Worm (Caenorhabditis elegans): Measurements from ENCODE around the gene ceh-40.

The ceh-40 gene

DNA sequence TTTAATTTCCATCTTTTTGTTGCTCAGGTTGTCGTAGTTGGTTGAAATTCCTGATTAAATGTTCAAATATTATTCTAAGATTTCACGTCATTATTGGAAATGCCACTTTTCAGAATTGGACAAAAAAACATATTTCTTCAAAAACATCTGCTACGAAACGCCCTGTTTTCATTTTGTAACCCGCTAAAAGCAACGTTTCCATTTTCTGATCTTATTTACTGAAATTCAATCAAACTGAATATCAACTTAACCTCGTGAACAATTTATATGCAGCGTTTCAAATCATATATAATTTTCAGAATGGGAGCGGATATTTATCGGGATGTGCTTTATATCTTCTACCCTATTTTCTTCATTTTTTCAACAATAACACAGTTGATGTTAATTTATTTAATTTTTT lies 2.9 kb upstream of the ceh-40 start, which contains the start of gene srd-40:
TSS of gene srd-40 (plus strand) at position 301 of the 400 bp plus-strand sequence.
- no peak for TF ChIP-seq egl-27 (tag; optimal IDR thresholded peaks at IDR 0.05)
- no peak for TF ChIP-seq R02D3.7 (tag; optimal IDR thresholded peaks at IDR 0.05)
- TF ChIP-seq pha-4 (tag; optimal IDR thresholded peaks at IDR 0.05), result no peak
- TF ChIP-seq tbx-2 (tag; optimal IDR thresholded peaks at IDR 0.05), result no peak
- TF ChIP-seq nhr-76 (tag; optimal IDR thresholded peaks at IDR 0.05), result no peak
- no peak for TF ChIP-seq eor-1 (tag; optimal IDR thresholded peaks at IDR 0.05)
- no peak for TF ChIP-seq elt-2 (tag; optimal IDR thresholded peaks at IDR 0.05)
- no peak for TF ChIP-seq ZK546.5 (tag; optimal IDR thresholded peaks at IDR 0.05)
- no peak for TF ChIP-seq lin-15B (tag; optimal IDR thresholded peaks at IDR 0.05)
- no peak for TF ChIP-seq fos-1 (tag; optimal IDR thresholded peaks at IDR 0.05)
- no peak for TF ChIP-seq ceh-16 (tag; optimal IDR thresholded peaks at IDR 0.05)
- no peak for TF ChIP-seq nhr-67 (tag; optimal IDR thresholded peaks at IDR 0.05)
- no peak for TF ChIP-seq jun-1 (tag; optimal IDR thresholded peaks at IDR 0.05)
- TF ChIP-seq zag-1 (tag; optimal IDR thresholded peaks at IDR 0.05), result no peak
- no peak for TF ChIP-seq nhr-28 (tag; optimal IDR thresholded peaks at IDR 0.05)
- TF ChIP-seq nhr-77 (tag; optimal IDR thresholded peaks at IDR 0.05), result no peak
- TF ChIP-seq nfya-1 (tag; optimal IDR thresholded peaks at IDR 0.05; ENCODE audit: insufficient read depth), result no peak
- TF ChIP-seq egl-5 (tag; optimal IDR thresholded peaks at IDR 0.05), result no peak

ce11 chrX:12321357-12321756 lies 780 bp upstream of the ceh-40 start, which contains the start of gene F17A2.13:
TSS of gene F17A2.13 (plus strand) at chrX:12321657.
- no peak for TF ChIP-seq ama-1 (optimal IDR thresholded peaks at IDR 0.05)
- no peak for TF ChIP-seq eor-1 (tag; optimal IDR thresholded peaks at IDR 0.05)
- TF ChIP-seq pha-4 (tag; optimal IDR thresholded peaks at IDR 0.05), result no peak
- TF ChIP-seq elt-3 (tag; optimal IDR thresholded peaks at IDR 0.05), result no peak
- no peak for TF ChIP-seq mml-1 (tag; optimal IDR thresholded peaks at IDR 0.05)
- no peak for TF ChIP-seq ceh-9 (tag; optimal IDR thresholded peaks at IDR 0.05)
- TF ChIP-seq ceh-16 (tag; optimal IDR thresholded peaks at IDR 0.05), result no peak
- no peak for TF ChIP-seq ztf-11 (tag; optimal IDR thresholded peaks at IDR 0.05)
- TF ChIP-seq nhr-12 (tag; optimal IDR thresholded peaks at IDR 0.05), result no peak
- TF ChIP-seq aly-2 (tag; optimal IDR thresholded peaks at IDR 0.05), result no peak
- no peak for TF ChIP-seq skn-1 (tag; optimal IDR thresholded peaks at IDR 0.05)
- no peak for TF ChIP-seq ceh-28 (tag; optimal IDR thresholded peaks at IDR 0.05)
- TF ChIP-seq mdl-1 (tag; optimal IDR thresholded peaks at IDR 0.05), result no peak
- no peak for TF ChIP-seq nhr-23 (tag; optimal IDR thresholded peaks at IDR 0.05)
- TF ChIP-seq unc-39 (tag; optimal IDR thresholded peaks at IDR 0.05), result no peak

DNA sequence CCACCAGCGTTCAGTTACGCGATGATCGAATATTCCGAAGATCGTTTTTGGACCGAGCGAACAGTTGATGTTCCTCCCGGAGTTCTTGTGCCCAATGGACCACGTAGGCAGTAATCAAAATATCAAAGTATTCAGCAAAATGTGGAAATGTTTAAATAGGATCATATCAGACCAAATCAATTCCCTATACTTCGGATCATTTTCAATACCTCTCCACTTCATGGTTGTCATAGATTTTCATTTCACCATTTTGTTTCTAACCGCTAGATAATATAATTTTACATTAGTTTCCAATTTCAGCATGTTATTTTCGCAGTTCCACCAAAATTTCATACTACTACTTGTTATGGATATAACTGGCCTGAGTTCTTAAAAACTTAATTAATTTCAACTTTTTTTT lies 3.0 kb downstream of the ceh-40 start:
- no peak for TF ChIP-seq fkh-2 (tag; optimal IDR thresholded peaks at IDR 0.05)
- TF ChIP-seq R02D3.7 (tag; optimal IDR thresholded peaks at IDR 0.05), result no peak
- no peak for TF ChIP-seq elt-3 (tag; optimal IDR thresholded peaks at IDR 0.05)
- no peak for TF ChIP-seq nhr-25 (tag; optimal IDR thresholded peaks at IDR 0.05)
- TF ChIP-seq daf-12 (tag; optimal IDR thresholded peaks at IDR 0.05), result no peak
- no peak for TF ChIP-seq nhr-77 (tag; optimal IDR thresholded peaks at IDR 0.05)
- TF ChIP-seq nhr-43 (tag; optimal IDR thresholded peaks at IDR 0.05; ENCODE audit: poor library complexity, severe bottlenecking), result no peak
- no peak for TF ChIP-seq nhr-11 (tag; optimal IDR thresholded peaks at IDR 0.05)
- no peak for TF ChIP-seq unc-62 (GFP tag; optimal IDR thresholded peaks at IDR 0.05)
- no peak for TF ChIP-seq lin-15B (tag; optimal IDR thresholded peaks at IDR 0.05)
- no peak for TF ChIP-seq ZK546.5 (tag; optimal IDR thresholded peaks at IDR 0.05)
- TF ChIP-seq tbx-2 (tag; optimal IDR thresholded peaks at IDR 0.05), result no peak
- no peak for TF ChIP-seq egl-5 (tag; optimal IDR thresholded peaks at IDR 0.05)
- no peak for TF ChIP-seq lin-39 (tag; optimal IDR thresholded peaks at IDR 0.05)
- TF ChIP-seq pqm-1 (tag; optimal IDR thresholded peaks at IDR 0.05), result no peak
- no peak for TF ChIP-seq ztf-4 (tag; optimal IDR thresholded peaks at IDR 0.05)

- no peak for TF ChIP-seq elt-2 (tag; optimal IDR thresholded peaks at IDR 0.05)
- TF ChIP-seq nhr-43 (tag; optimal IDR thresholded peaks at IDR 0.05; ENCODE audit: poor library complexity, severe bottlenecking), result no peak
- TF ChIP-seq eor-1 (tag; optimal IDR thresholded peaks at IDR 0.05), result no peak
- TF ChIP-seq nhr-11 (tag; optimal IDR thresholded peaks at IDR 0.05), result no peak
- TF ChIP-seq lin-39 (tag; optimal IDR thresholded peaks at IDR 0.05), result no peak
- no peak for TF ChIP-seq nhr-76 (tag; optimal IDR thresholded peaks at IDR 0.05)
- no peak for TF ChIP-seq ztf-11 (tag; optimal IDR thresholded peaks at IDR 0.05)
- TF ChIP-seq tbx-2 (tag; optimal IDR thresholded peaks at IDR 0.05), result no peak
- TF ChIP-seq ama-1 (optimal IDR thresholded peaks at IDR 0.05), result no peak
- no peak for TF ChIP-seq snpc-4 (tag; optimal IDR thresholded peaks at IDR 0.05)
- no peak for TF ChIP-seq mdl-1 (tag; optimal IDR thresholded peaks at IDR 0.05)
- TF ChIP-seq egl-5 (tag; optimal IDR thresholded peaks at IDR 0.05), result no peak
- no peak for TF ChIP-seq ZK546.5 (tag; optimal IDR thresholded peaks at IDR 0.05)
- TF ChIP-seq aly-2 (tag; optimal IDR thresholded peaks at IDR 0.05), result no peak
Observed at ce11 chrX:12315268-12315667, 5.3 kb downstream of the ceh-40 start, which contains the start of gene xtr-2. TSS of gene xtr-2 (plus strand) at chrX:12315568.

Data from whole organism, L3 larva.